Worm (Caenorhabditis elegans) whole organism, L2 larva: ENCODE data around the gene sex-1.

Experiments used
- C34F6.9 ChIP-seq: fragments of 150-350 bp; optimal IDR thresholded peaks from 2 replicates; lab custom pipeline; 2014; ENCODE audit warnings: missing biosample characterization, missing genetic modification characterization
- F13H6.1 ChIP-seq: sonication (generic microtip); optimal IDR thresholded peaks from 2 replicates; lab custom pipeline; 2016; ENCODE audit warnings: missing genetic modification characterization, missing compliant biosample characterization
- R02D3.7 ChIP-seq: fragments of 150-350 bp; optimal IDR thresholded peaks from 2 replicates; lab custom pipeline; 2014; ENCODE audit warnings: missing biosample characterization, missing genetic modification characterization
- ZK546.5 ChIP-seq: sonication (generic microtip); optimal IDR thresholded peaks from 2 replicates; lab custom pipeline; 2017; ENCODE audit warnings: missing biosample characterization, missing genetic modification characterization
- alr-1 ChIP-seq: fragments of 150-350 bp; optimal IDR thresholded peaks from 2 replicates; lab custom pipeline; 2014; ENCODE audit warnings: missing biosample characterization, missing genetic modification characterization
- aly-2 ChIP-seq: fragments of 150-350 bp; optimal IDR thresholded peaks from 2 replicates; lab custom pipeline; 2014; ENCODE audit warnings: missing biosample characterization, missing genetic modification characterization
- ama-1 ChIP-seq: fragments of 150-350 bp; optimal IDR thresholded peaks from 2 replicates; lab custom pipeline; 2018; ENCODE audit warnings: inconsistent platforms
- blmp-1 ChIP-seq: sonication (generic microtip); optimal IDR thresholded peaks from 2 replicates; lab custom pipeline; 2017; ENCODE audit warnings: missing genetic modification characterization, mild to moderate bottlenecking, missing compliant biosample characterization, antibody characterized with exemption, moderate library complexity; ENCODE audit not compliant: insufficient read depth
- ceh-16 ChIP-seq: fragments of 150-350 bp; optimal IDR thresholded peaks from 2 replicates; lab custom pipeline; 2014; ENCODE audit warnings: missing biosample characterization, missing genetic modification characterization
- crh-2 ChIP-seq: sonication (generic microtip); optimal IDR thresholded peaks from 2 replicates; lab custom pipeline; 2017; ENCODE audit warnings: missing biosample characterization, missing genetic modification characterization
- dmd-4 ChIP-seq: sonication (generic microtip); optimal IDR thresholded peaks from 2 replicates; lab custom pipeline; 2017; ENCODE audit warnings: missing biosample characterization, missing genetic modification characterization
- egl-27 ChIP-seq: sonication (generic microtip); optimal IDR thresholded peaks from 3 replicates; lab custom pipeline; 2017; ENCODE audit warnings: missing biosample characterization, missing genetic modification reagents, missing genetic modification characterization
- elt-1 ChIP-seq: fragments of 150-350 bp; optimal IDR thresholded peaks from 2 replicates; lab custom pipeline; 2014; ENCODE audit warnings: missing biosample characterization, missing genetic modification characterization
- elt-3 ChIP-seq: sonication (generic microtip); optimal IDR thresholded peaks from 2 replicates; lab custom pipeline; 2017; ENCODE audit warnings: missing biosample characterization, missing genetic modification characterization
- fos-1 ChIP-seq: fragments of 150-350 bp; optimal IDR thresholded peaks from 2 replicates; lab custom pipeline; 2014; ENCODE audit warnings: missing biosample characterization, missing genetic modification characterization
- lin-11 ChIP-seq: fragments of 150-350 bp; sonication (generic microtip); optimal IDR thresholded peaks from 2 replicates; lab custom pipeline; 2014; ENCODE audit warnings: missing biosample characterization, missing genetic modification characterization, inconsistent platforms, mixed read lengths
- lin-13 ChIP-seq: fragments of 150-350 bp; optimal IDR thresholded peaks from 2 replicates; lab custom pipeline; 2014; ENCODE audit warnings: missing biosample characterization, missing genetic modification reagents, missing genetic modification characterization
- lsy-2 ChIP-seq, 2 experiments: fragments of 150-350 bp in 1 of 2; sonication (generic microtip) in 1 of 2; optimal IDR thresholded peaks; 2 replicates each; lab custom pipeline; 2014 to 2017; ENCODE audit warnings: missing biosample characterization in 2 of 2, missing genetic modification characterization in 2 of 2
- mab-5 ChIP-seq: fragments of 150-350 bp; optimal IDR thresholded peaks from 2 replicates; lab custom pipeline; 2014; ENCODE audit warnings: missing biosample characterization, missing genetic modification characterization
- mdl-1 ChIP-seq, 2 experiments: fragments of 150-350 bp in 1 of 2; sonication (generic microtip) in 1 of 2; optimal IDR thresholded peaks; 2 replicates each; lab custom pipeline; 2017; ENCODE audit warnings: missing biosample characterization in 2 of 2, missing genetic modification characterization in 2 of 2
- nhr-10 ChIP-seq: sonication (generic microtip); optimal IDR thresholded peaks from 2 replicates; lab custom pipeline; 2017; ENCODE audit warnings: missing biosample characterization, missing genetic modification characterization
- nhr-129 ChIP-seq: fragments of 150-350 bp; optimal IDR thresholded peaks from 2 replicates; lab custom pipeline; 2014; ENCODE audit warnings: missing biosample characterization, missing genetic modification characterization
- nhr-21 ChIP-seq: fragments of 150-350 bp; optimal IDR thresholded peaks from 2 replicates; lab custom pipeline; 2014; ENCODE audit warnings: missing biosample characterization, missing genetic modification characterization
- nhr-23 ChIP-seq: fragments of 150-350 bp; optimal IDR thresholded peaks from 2 replicates; lab custom pipeline; 2014; ENCODE audit warnings: missing biosample characterization, missing genetic modification reagents, missing genetic modification characterization
- nhr-237 ChIP-seq: fragments of 150-350 bp; optimal IDR thresholded peaks from 2 replicates; lab custom pipeline; 2014; ENCODE audit warnings: missing biosample characterization, missing genetic modification characterization
- nhr-6 ChIP-seq: fragments of 150-350 bp; optimal IDR thresholded peaks from 2 replicates; lab custom pipeline; 2014; ENCODE audit warnings: missing biosample characterization, missing genetic modification characterization
- nhr-77 ChIP-seq: fragments of 150-350 bp; optimal IDR thresholded peaks from 2 replicates; lab custom pipeline; 2014; ENCODE audit warnings: missing biosample characterization, missing genetic modification characterization
- peb-1 ChIP-seq: fragments of 150-350 bp; optimal IDR thresholded peaks from 2 replicates; lab custom pipeline; 2014; ENCODE audit warnings: missing biosample characterization, missing genetic modification characterization
- sem-4 ChIP-seq: fragments of 150-350 bp; optimal IDR thresholded peaks from 2 replicates; lab custom pipeline; 2014; ENCODE audit warnings: missing biosample characterization, missing genetic modification reagents, missing genetic modification characterization
- skn-1 ChIP-seq: sonication (generic microtip); optimal IDR thresholded peaks from 2 replicates; lab custom pipeline; 2017; ENCODE audit warnings: missing biosample characterization, missing genetic modification characterization
- sma-3 ChIP-seq: sonication (generic microtip); optimal IDR thresholded peaks from 2 replicates; lab custom pipeline; 2016; ENCODE audit warnings: missing genetic modification reagents, missing genetic modification characterization, missing compliant biosample characterization
- sma-9 ChIP-seq, 2 experiments: fragments of 150-350 bp in 1 of 2; sonication (generic microtip) in 1 of 2; optimal IDR thresholded peaks; 2 replicates each; lab custom pipeline; 2014 to 2016; ENCODE audit warnings: missing genetic modification characterization in 2 of 2, mild to moderate bottlenecking in 1 of 2, missing biosample characterization in 1 of 2, missing compliant biosample characterization in 1 of 2, missing genetic modification reagents in 1 of 2, moderate library complexity in 1 of 2
- snpc-4 ChIP-seq: fragments of 150-350 bp; optimal IDR thresholded peaks from 2 replicates; lab custom pipeline; 2014; ENCODE audit warnings: missing biosample characterization, missing genetic modification characterization
- unc-39 ChIP-seq: fragments of 150-350 bp; optimal IDR thresholded peaks from 2 replicates; lab custom pipeline; 2014; ENCODE audit warnings: missing biosample characterization, missing genetic modification characterization
- unc-55 ChIP-seq: fragments of 150-350 bp; sonication (generic microtip); optimal IDR thresholded peaks from 3 replicates; lab custom pipeline; 2014; ENCODE audit warnings: missing biosample characterization, missing genetic modification reagents, missing genetic modification characterization
- zag-1 ChIP-seq: fragments of 150-350 bp; optimal IDR thresholded peaks from 2 replicates; lab custom pipeline; 2014; ENCODE audit warnings: missing biosample characterization, missing genetic modification characterization
- ztf-1 ChIP-seq: fragments of 200-800 bp; sonication (Bioruptor generic); conservative IDR thresholded peaks from 2 replicates; pipeline ENCODE4 v1.3.6; 2022; ENCODE audit warnings: missing genetic modification characterization, missing compliant biosample characterization
- ztf-4 ChIP-seq: fragments of 150-350 bp; optimal IDR thresholded peaks from 2 replicates; lab custom pipeline; 2014; ENCODE audit warnings: missing biosample characterization, missing genetic modification characterization

sex-1 gene

ce11 chrX:10158716-10159115, 46.5 kb downstream of the sex-1 start, which contains the start of gene erd-2.1:
Gene erd-2.1 (minus strand): TSS chrX:10158829.
- TF ChIP-seq sma-3 (GFP tag; lab: Kevin White, UChicago) = peak; percentile 55
- TF ChIP-seq C34F6.9 (tag; lab: Kevin White, UChicago) = peak; percentile 62
- TF ChIP-seq crh-2 (tag; lab: Kevin White, UChicago) = peak; percentile 98
- TF ChIP-seq sem-4 (tag; lab: Kevin White, UChicago) = peak; percentile 67
- TF ChIP-seq lsy-2 (tag; optimal IDR thresholded peaks at IDR 0.05; lab: Kevin White, UChicago) = peak in 1 of 2 experiments; percentile 72
- TF ChIP-seq nhr-129 (tag; lab: Kevin White, UChicago) = peak; percentile 87
- TF ChIP-seq lin-13 (GFP tag; lab: Kevin White, UChicago) = peak; percentile 37
- TF ChIP-seq nhr-6 (tag; lab: Kevin White, UChicago) = no peak
- peak; percentile 51 for TF ChIP-seq F13H6.1
- TF ChIP-seq unc-55 (GFP tag; lab: Kevin White, UChicago) = peak; percentile 67
- no peak for TF ChIP-seq blmp-1 (tag; lab: Kevin White, UChicago)
- TF ChIP-seq nhr-21 (tag; lab: Kevin White, UChicago) = peak; percentile 72
- TF ChIP-seq nhr-77 = no peak
- no peak for TF ChIP-seq R02D3.7
- TF ChIP-seq nhr-10 (tag; lab: Kevin White, UChicago) = no peak
- TF ChIP-seq sma-9 (GFP tag; optimal IDR thresholded peaks at IDR 0.05; lab: Kevin White, UChicago) = peak; percentile 71
- no peak for TF ChIP-seq sma-9 (tag; optimal IDR thresholded peaks at IDR 0.05; lab: Kevin White, UChicago)
- peak; percentile 9 to 40 for TF ChIP-seq mdl-1 (tag; optimal IDR thresholded peaks at IDR 0.05; lab: Kevin White, UChicago)
- TF ChIP-seq fos-1 = peak; percentile 73
- peak; percentile 59 for TF ChIP-seq zag-1 (tag; lab: Kevin White, UChicago)
- TF ChIP-seq ceh-16 (tag; lab: Kevin White, UChicago) = peak; percentile 7
- no peak for TF ChIP-seq unc-39 (tag; lab: Kevin White, UChicago)
- TF ChIP-seq, all 48 proteins: peak for 15

DNA sequence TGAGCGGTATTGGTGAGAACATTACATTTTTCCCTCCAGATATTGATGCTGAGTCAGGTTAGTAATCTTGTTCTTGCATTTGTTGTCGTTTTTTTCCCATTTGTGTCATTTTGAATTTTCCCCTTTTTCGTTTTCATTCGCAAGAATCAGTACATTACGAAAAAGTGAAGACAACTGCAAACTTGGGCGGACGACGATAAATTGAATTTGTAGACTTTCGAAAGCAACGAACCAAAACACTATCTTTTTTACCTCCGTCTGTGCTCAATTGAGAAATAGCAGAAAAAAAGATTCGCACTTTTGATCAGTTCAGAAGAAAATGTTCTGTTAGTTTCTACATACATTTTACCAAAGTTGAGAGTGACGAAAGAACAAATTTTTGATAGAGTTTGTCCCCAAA, 50.1 kb downstream of the sex-1 start:
- TF ChIP-seq elt-1 (tag; lab: Kevin White, UChicago) = no peak
- no peak for TF ChIP-seq peb-1 (tag; lab: Kevin White, UChicago)
- no peak for TF ChIP-seq elt-3 (tag; lab: Kevin White, UChicago)
- TF ChIP-seq ceh-16 (tag; lab: Kevin White, UChicago) = no peak
- no peak for TF ChIP-seq alr-1 (tag; lab: Kevin White, UChicago)
- TF ChIP-seq fos-1 = no peak
- TF ChIP-seq nhr-237 (tag; lab: Kevin White, UChicago) = no peak
- no peak for TF ChIP-seq R02D3.7
- TF ChIP-seq sma-9 (GFP tag; optimal IDR thresholded peaks at IDR 0.05; lab: Kevin White, UChicago) = no peak
- TF ChIP-seq sma-9 (tag; optimal IDR thresholded peaks at IDR 0.05; lab: Kevin White, UChicago) = no peak
- TF ChIP-seq nhr-23 (tag; lab: Kevin White, UChicago) = no peak
- TF ChIP-seq ama-1 (lab: Kevin White, UChicago) = no peak
- no peak for TF ChIP-seq crh-2 (tag; lab: Kevin White, UChicago)
- TF ChIP-seq ztf-1 (GFP tag; lab: Robert Waterston, UW) = no peak
- TF ChIP-seq aly-2 (tag; lab: Kevin White, UChicago) = no peak
- TF ChIP-seq lin-11 (tag; lab: Kevin White, UChicago) = no peak
- TF ChIP-seq lsy-2 (tag; optimal IDR thresholded peaks at IDR 0.05; lab: Kevin White, UChicago) = no peak
- no peak for TF ChIP-seq skn-1

- TF ChIP-seq egl-27 (tag; lab: Kevin White, UChicago) = peak; percentile 20
- TF ChIP-seq sem-4 (tag; lab: Kevin White, UChicago) = peak; percentile 20
- no peak for TF ChIP-seq snpc-4 (tag; lab: Kevin White, UChicago)
- no peak for TF ChIP-seq ztf-4
- no peak for TF ChIP-seq aly-2 (tag; lab: Kevin White, UChicago)
- no peak for TF ChIP-seq nhr-6 (tag; lab: Kevin White, UChicago)
- no peak for TF ChIP-seq dmd-4 (tag; lab: Kevin White, UChicago)
- TF ChIP-seq mab-5 (tag; lab: Kevin White, UChicago) = no peak
- TF ChIP-seq C34F6.9 (tag; lab: Kevin White, UChicago) = peak; percentile 14
- TF ChIP-seq sma-9 (GFP tag; optimal IDR thresholded peaks at IDR 0.05; lab: Kevin White, UChicago) = no peak
- TF ChIP-seq sma-9 (tag; optimal IDR thresholded peaks at IDR 0.05; lab: Kevin White, UChicago) = no peak
- TF ChIP-seq nhr-77 = no peak
- peak; percentile 6 for TF ChIP-seq zag-1 (tag; lab: Kevin White, UChicago)
- no peak for TF ChIP-seq ZK546.5 (tag; lab: Kevin White, UChicago)
Measured at ce11 chrX:10154317-10154942, 50.8 kb downstream of the sex-1 start, which contains the start of gene F09B9.5. Gene F09B9.5 (plus strand): TSS chrX:10154817.
